Fruit fly (Drosophila melanogaster): ENCODE data around the gene Dnaaf6.

Gene Dnaaf6

DNA sequence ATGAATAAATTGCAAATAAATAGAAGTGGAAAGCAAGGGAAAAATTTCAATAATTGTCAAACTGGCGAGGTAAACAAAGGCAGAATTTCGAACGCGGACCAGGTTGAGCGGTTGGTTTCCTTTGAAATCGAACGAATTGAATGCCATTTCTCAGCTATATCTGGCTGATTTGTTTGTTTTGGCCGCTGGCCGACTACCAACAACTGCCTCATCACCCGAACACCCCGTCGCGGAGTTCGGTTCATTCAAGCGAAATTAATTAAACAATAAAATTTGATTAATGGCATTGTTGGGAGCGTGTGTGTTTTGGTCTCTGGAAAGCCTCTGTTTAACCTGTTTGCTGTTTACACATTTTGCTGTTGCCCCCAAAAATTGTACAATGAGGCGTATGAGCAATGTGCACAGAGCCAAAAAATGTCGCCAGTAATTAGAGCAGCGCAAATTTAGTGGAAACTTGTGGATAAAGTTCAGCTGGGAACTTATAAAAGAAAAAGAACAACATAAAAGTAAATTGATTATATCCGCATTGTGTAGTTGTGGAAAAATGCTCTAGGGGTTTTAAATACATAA lies 27.0 kb upstream of the Dnaaf6 start (continued):
- TF ChIP-seq CG8765 (GFP tag; IDR thresholded peaks at IDR 0.05) = no peak
- no peak for TF ChIP-seq Oli (tag; optimal IDR thresholded peaks at IDR 0.05)
- no peak for TF ChIP-seq pnt (GFP tag; optimal IDR thresholded peaks at IDR 0.05)
- peak; percentile 73 for TF ChIP-seq Med (GFP tag)
- no peak for TF ChIP-seq CG42726 (GFP tag; IDR thresholded peaks at IDR 0.05; ENCODE audit: partially characterized antibody)
- TF ChIP-seq CG14710 (tag; optimal IDR thresholded peaks at IDR 0.05) = no peak
- peak; percentile 8; the same call in 1 of the 3 replicates for TF ChIP-seq zfh1 (GFP tag; IDR thresholded peaks at IDR 0.05)
- peak; percentile 51 for TF ChIP-seq CG13894 (tag; optimal IDR thresholded peaks at IDR 0.05)
- no peak for TF ChIP-seq Drgx (GFP tag; IDR thresholded peaks at IDR 0.05)
- TF ChIP-seq CG13287 (GFP tag; IDR thresholded peaks at IDR 0.05; ENCODE audit: partially characterized antibody) = no peak
- TF ChIP-seq CG15479 (GFP tag; optimal IDR thresholded peaks at IDR 0.05) = no peak
- no peak for TF ChIP-seq CG32532 (GFP tag; IDR thresholded peaks at IDR 0.05)
- no peak for TF ChIP-seq scrt (GFP tag; optimal IDR thresholded peaks at IDR 0.05)
- TF ChIP-seq chn (GFP tag; optimal IDR thresholded peaks at IDR 0.05) = no peak
- TF ChIP-seq chinmo (GFP tag; IDR thresholded peaks at IDR 0.05; ENCODE audit: partially characterized antibody) = 0 out of 4 replicates have a peak, but pooled peaks have one; percentile 53
- TF ChIP-seq ken (GFP tag; IDR thresholded peaks at IDR 0.05) = no peak
- no peak for TF ChIP-seq CG3726 (GFP tag; IDR thresholded peaks at IDR 0.05)
- no peak for TF ChIP-seq pan (optimal IDR thresholded peaks at IDR 0.05)
- TF ChIP-seq pan (GFP tag; optimal IDR thresholded peaks at IDR 0.05 in 1 of 2, IDR thresholded peaks at IDR 0.05 in 1 of 2) = peak in 1 of 2 experiments; percentile 11
- TF ChIP-seq tap (tag; optimal IDR thresholded peaks at IDR 0.05) = no peak
- 0 out of 3 replicates have a peak, but pooled peaks have one; percentile 45 for TF ChIP-seq Dbx (GFP tag; IDR thresholded peaks at IDR 0.05)
- TF ChIP-seq Blimp-1 (GFP tag; optimal IDR thresholded peaks at IDR 0.05) = no peak
- no peak for TF ChIP-seq schlank (tag; optimal IDR thresholded peaks at IDR 0.05)
- TF ChIP-seq CG33213 (GFP tag; optimal IDR thresholded peaks at IDR 0.05) = no peak
- TF ChIP-seq lab (GFP tag; optimal IDR thresholded peaks at IDR 0.05) = peak; percentile 69
- TF ChIP-seq otp (GFP tag; IDR thresholded peaks at IDR 0.05) = no peak
- peak; percentile 58 for TF ChIP-seq Ets65A (GFP tag)
- no peak for TF ChIP-seq CG7987 (GFP tag; optimal IDR thresholded peaks at IDR 0.05)
- peak; percentile 85 for TF ChIP-seq Awh (GFP tag; IDR thresholded peaks at IDR 0.05)
- TF ChIP-seq dmrt99B (tag; optimal IDR thresholded peaks at IDR 0.05) = peak; percentile 7
- TF ChIP-seq CG3281 (GFP tag; optimal IDR thresholded peaks at IDR 0.05) = no peak
- TF ChIP-seq BEAF-32 (GFP tag; optimal IDR thresholded peaks at IDR 0.05) = no peak
- TF ChIP-seq sens (GFP tag) = peak; percentile 47
- no peak for TF ChIP-seq Trl (optimal IDR thresholded peaks at IDR 0.05)
- no peak for TF ChIP-seq Trl (GFP tag; optimal IDR thresholded peaks at IDR 0.05)
- TF ChIP-seq CG34422 (GFP tag; IDR thresholded peaks at IDR 0.05) = no peak
- no peak for TF ChIP-seq CG7928 (GFP tag; optimal IDR thresholded peaks at IDR 0.05)
- TF ChIP-seq CG10366 (GFP tag; IDR thresholded peaks at IDR 0.05) = no peak
- TF ChIP-seq gro (GFP tag; optimal IDR thresholded peaks at IDR 0.05) = peak; percentile 39
- TF ChIP-seq grau (tag; optimal IDR thresholded peaks at IDR 0.05) = no peak
- TF ChIP-seq sd (tag; optimal IDR thresholded peaks at IDR 0.05) = peak; percentile 72
- TF ChIP-seq B-H2 (GFP tag; optimal IDR thresholded peaks at IDR 0.05) = no peak
- no peak for TF ChIP-seq CG13624 (GFP tag; optimal IDR thresholded peaks at IDR 0.05)
- TF ChIP-seq pb (GFP tag; optimal IDR thresholded peaks at IDR 0.05) = no peak
- TF ChIP-seq CG10321 (GFP tag; IDR thresholded peaks at IDR 0.05) = no peak
- no peak for TF ChIP-seq zfh2 (GFP tag; optimal IDR thresholded peaks at IDR 0.05)
- TF ChIP-seq CG11560 (tag; IDR thresholded peaks at IDR 0.05) = no peak
- TF ChIP-seq CG1024 (GFP tag; IDR thresholded peaks at IDR 0.05) = no peak
- TF ChIP-seq CG7372 (GFP tag; IDR thresholded peaks at IDR 0.05) = 0 out of 2 replicates have a peak, but pooled peaks have one; percentile 15
- no peak for TF ChIP-seq ERR (GFP tag; optimal IDR thresholded peaks at IDR 0.05)
- no peak for TF ChIP-seq CG15073 (GFP tag; optimal IDR thresholded peaks at IDR 0.05)
- TF ChIP-seq vvl (GFP tag; IDR thresholded peaks at IDR 0.05) = 0 out of 2 replicates have a peak, but pooled peaks have one; percentile 14
